Fruit fly (Drosophila melanogaster) whole organism, adult: ENCODE data around the gene eIF4H2.

Source experiments
- CG11617 ChIP-seq: fragments of 200-800 bp; sonication (Bioruptor generic); optimal IDR thresholded peaks from 2 replicates; lab custom pipeline; 2017; ENCODE audit warnings: mild to moderate bottlenecking, missing biosample characterization, missing genetic modification reagents, missing genetic modification characterization
- CG12768 ChIP-seq: fragments of 200-800 bp; sonication (Bioruptor generic); optimal IDR thresholded peaks from 2 replicates; lab custom pipeline; 2017; ENCODE audit warnings: missing biosample characterization, missing genetic modification characterization, mild to moderate bottlenecking, moderate library complexity, missing genetic modification reagents
- CG33017 ChIP-seq: fragments of 200-800 bp; sonication (Bioruptor generic); optimal IDR thresholded peaks from 2 replicates; lab custom pipeline; 2018; ENCODE audit warnings: missing biosample characterization, mild to moderate bottlenecking, missing genetic modification characterization, moderate library complexity
- CG5204 ChIP-seq: fragments of 200-800 bp; sonication (Bioruptor generic); optimal IDR thresholded peaks from 2 replicates; lab custom pipeline; 2016; ENCODE audit warnings: missing biosample characterization, missing genetic modification characterization
- CG7045 ChIP-seq: fragments of 200-800 bp; sonication (Bioruptor generic); optimal IDR thresholded peaks from 2 replicates; lab custom pipeline; 2017; ENCODE audit warnings: missing biosample characterization, mild to moderate bottlenecking, missing genetic modification characterization
- CG7101 ChIP-seq: fragments of 200-800 bp; sonication (Bioruptor generic); optimal IDR thresholded peaks from 2 replicates; lab custom pipeline; 2018; ENCODE audit warnings: missing biosample characterization, mild to moderate bottlenecking, missing genetic modification characterization, moderate library complexity
- Hr96 ChIP-seq: fragments of 200-800 bp; sonication (Bioruptor generic); optimal IDR thresholded peaks from 2 replicates; lab custom pipeline; 2016; ENCODE audit warnings: missing biosample characterization, missing genetic modification characterization
- Mnt ChIP-seq: fragments of 200-800 bp; sonication (Bioruptor generic); optimal IDR thresholded peaks from 2 replicates; lab custom pipeline; 2016; ENCODE audit warnings: missing biosample characterization, mild to moderate bottlenecking, missing genetic modification characterization
- bab1 ChIP-seq: fragments of 200-800 bp; sonication (Bioruptor generic); optimal IDR thresholded peaks from 3 replicates; lab custom pipeline; 2019; ENCODE audit warnings: missing biosample characterization, mild to moderate bottlenecking, missing genetic modification characterization, moderate library complexity
- cnc ChIP-seq, 2 experiments: fragments of >200 bp; optimal IDR thresholded peaks; 2 replicates each; lab custom pipeline; 2017
- kay ChIP-seq: fragments of 200-800 bp; sonication (Bioruptor generic); peaks from one replicate; lab custom pipeline; 2016; ENCODE audit warnings: missing biosample characterization, missing genetic modification characterization, borderline replicate concordance
- tj ChIP-seq: fragments of 200-800 bp; sonication (Bioruptor generic); optimal IDR thresholded peaks from 3 replicates; lab custom pipeline; 2017; ENCODE audit warnings: missing biosample characterization, mild to moderate bottlenecking, missing genetic modification characterization, moderate library complexity

DNA sequence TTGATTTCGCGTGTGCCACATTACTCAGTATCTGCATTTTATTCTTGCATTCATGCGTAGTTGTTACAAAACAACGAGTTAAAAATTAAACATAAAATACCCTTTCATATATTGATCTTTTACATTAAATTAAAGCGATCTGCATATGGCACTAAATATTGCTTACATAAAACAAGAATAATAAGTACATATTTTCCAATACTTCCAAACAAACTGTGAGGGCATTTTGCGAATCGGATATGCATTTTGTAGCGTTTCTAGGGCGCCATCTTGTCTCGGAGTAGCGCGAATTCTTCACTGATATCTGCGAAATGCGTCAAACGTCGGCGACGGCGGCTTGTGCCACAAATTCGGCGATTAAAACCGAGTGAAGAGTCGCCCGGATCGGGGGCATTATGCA is 15.5 kb downstream of the eIF4H2 start:
- TF ChIP-seq CG33017 (no peak), Hr96 (GFP tag; lab: Kevin White, UChicago) (no peak), CG5204 (GFP tag; lab: Kevin White, UChicago) (no peak), CG12768 (GFP tag; lab: Kevin White, UChicago) (no peak), CG7101 (no peak), CG11617 (no peak), tj (no peak), kay (GFP tag; lab: Kevin White, UChicago) (no peak), cnc (optimal IDR thresholded peaks at IDR 0.05; lab: Kevin White, UChicago) (no peak), Mnt (GFP tag; lab: Kevin White, UChicago) (no peak), bab1 (GFP tag; lab: Kevin White, UChicago) (no peak), CG7045 (GFP tag; lab: Kevin White, UChicago) (no peak)
